Worm (Caenorhabditis elegans) whole organism, L2 larva: ENCODE results near the gene rpn-9.

ENCODE experiments used
- aly-2 ChIP-seq: fragments of 150-350 bp; optimal IDR thresholded peaks from 2 replicates; lab custom pipeline; 2014; ENCODE audit warnings: missing biosample characterization, missing genetic modification characterization
- lin-13 ChIP-seq: fragments of 150-350 bp; optimal IDR thresholded peaks from 2 replicates; lab custom pipeline; 2014; ENCODE audit warnings: missing biosample characterization, missing genetic modification reagents, missing genetic modification characterization
- lsy-2 ChIP-seq, 2 experiments: fragments of 150-350 bp in 1 of 2; sonication (generic microtip) in 1 of 2; optimal IDR thresholded peaks; 2 replicates each; lab custom pipeline; 2014 to 2017; ENCODE audit warnings: missing biosample characterization in 2 of 2, missing genetic modification characterization in 2 of 2
- nhr-77 ChIP-seq: fragments of 150-350 bp; optimal IDR thresholded peaks from 2 replicates; lab custom pipeline; 2014; ENCODE audit warnings: missing biosample characterization, missing genetic modification characterization
- sma-9 ChIP-seq, 2 experiments: fragments of 150-350 bp in 1 of 2; sonication (generic microtip) in 1 of 2; optimal IDR thresholded peaks; 2 replicates each; lab custom pipeline; 2014 to 2016; ENCODE audit warnings: missing genetic modification characterization in 2 of 2, mild to moderate bottlenecking in 1 of 2, missing biosample characterization in 1 of 2, missing compliant biosample characterization in 1 of 2, missing genetic modification reagents in 1 of 2, moderate library complexity in 1 of 2
- snpc-4 ChIP-seq: fragments of 150-350 bp; optimal IDR thresholded peaks from 2 replicates; lab custom pipeline; 2014; ENCODE audit warnings: missing biosample characterization, missing genetic modification characterization

ce11 chrII:11237099-11237498, 1.6 kb downstream of the rpn-9 start, which contains the start of gene fndc-1:
- TF ChIP-seq sma-9 (GFP tag; optimal IDR thresholded peaks at IDR 0.05; lab: Kevin White, UChicago) (no peak), sma-9 (tag; optimal IDR thresholded peaks at IDR 0.05; lab: Kevin White, UChicago) (no peak), lin-13 (GFP tag; lab: Kevin White, UChicago) (no peak), nhr-77 (no peak), lsy-2 (tag; optimal IDR thresholded peaks at IDR 0.05; lab: Kevin White, UChicago) (no peak), snpc-4 (tag; lab: Kevin White, UChicago) (no peak), aly-2 (tag; lab: Kevin White, UChicago) (no peak)
